Worm (Caenorhabditis elegans): ENCODE data around the gene C08B6.8.

Gene C08B6.8

ce11 chrV:10160954-10161353, 26.5 kb downstream of the C08B6.8 start, which contains the start of gene C51E3.10 (continued):
- TF ChIP-seq hlh-12 (tag; optimal IDR thresholded peaks at IDR 0.05) (no peak), lsl-1 (GFP tag; optimal IDR thresholded peaks at IDR 0.05) (no peak)

ce11 chrV:10166368-10166767, 31.9 kb downstream of the C08B6.8 start, which contains the start of gene C51E3.6:
TSS of gene C51E3.6 (minus strand) at chrV:10166468.
- no peak for TF ChIP-seq lin-40 (tag; optimal IDR thresholded peaks at IDR 0.05)
- no peak for TF ChIP-seq ceh-91 (GFP tag; IDR thresholded peaks at IDR 0.05)
- TF ChIP-seq Y56A3A.18 (GFP tag; IDR thresholded peaks at IDR 0.05): no peak
- TF ChIP-seq egl-18 (GFP tag; IDR thresholded peaks at IDR 0.05): no peak
- TF ChIP-seq snpc-4 (GFP tag; optimal IDR thresholded peaks at IDR 0.05): no peak
- no peak for TF ChIP-seq snpc-4 (tag; optimal IDR thresholded peaks at IDR 0.05)
- no peak for TF ChIP-seq attf-6 (GFP tag; IDR thresholded peaks at IDR 0.05)
- TF ChIP-seq nhr-27 (tag; optimal IDR thresholded peaks at IDR 0.05): no peak
- TF ChIP-seq ztf-3 (GFP tag; optimal IDR thresholded peaks at IDR 0.05): no peak
- TF ChIP-seq him-1 (tag; optimal IDR thresholded peaks at IDR 0.05): no peak
- TF ChIP-seq ceh-58 (GFP tag; IDR thresholded peaks at IDR 0.05): no peak
- no peak for TF ChIP-seq repo-1 (tag; optimal IDR thresholded peaks at IDR 0.05)
- no peak for TF ChIP-seq nhr-90 (tag; optimal IDR thresholded peaks at IDR 0.05)

- TF ChIP-seq lin-35 (GFP tag; optimal IDR thresholded peaks at IDR 0.05) (peak in 1 of 3 experiments; percentile 18), T07F8.4 (tag; optimal IDR thresholded peaks at IDR 0.05) (no peak), lin-40 (tag; optimal IDR thresholded peaks at IDR 0.05) (peak; percentile 5), sea-2 (GFP tag; IDR thresholded peaks at IDR 0.05) (no peak), cebp-1 (GFP tag; IDR thresholded peaks at IDR 0.05) (no peak), cebp-1 (tag; optimal IDR thresholded peaks at IDR 0.05) (peak; percentile 1), F57A8.1 (GFP tag; optimal IDR thresholded peaks at IDR 0.05) (no peak)
Observed at ce11 chrV:10168870-10169269, 34.4 kb downstream of the C08B6.8 start.

- TF ChIP-seq ceh-100 (GFP tag; IDR thresholded peaks at IDR 0.05) (no peak), ztf-28 (GFP tag; IDR thresholded peaks at IDR 0.05) (no peak), ztf-3 (GFP tag; optimal IDR thresholded peaks at IDR 0.05) (no peak)
Observed at ce11 chrV:10173653-10174052, 39.2 kb downstream of the C08B6.8 start, which contains the start of gene egl-3. TSS of gene egl-3 (minus strand) at chrV:10173753.

ce11 chrV:10174632-10175075, 40.2 kb downstream of the C08B6.8 start:
- TF ChIP-seq T26A5.8 (tag; optimal IDR thresholded peaks at IDR 0.05) (no peak), C06A6.2 (GFP tag; conservative IDR thresholded peaks at IDR 0.05) (0 out of 2 replicates have a peak, but pooled peaks have one; percentile 30), cebp-1 (GFP tag; IDR thresholded peaks at IDR 0.05) (no peak), cebp-1 (tag; optimal IDR thresholded peaks at IDR 0.05) (peak; percentile 71), chd-7 (tag; optimal IDR thresholded peaks at IDR 0.05) (peak; percentile 57), lin-40 (tag; optimal IDR thresholded peaks at IDR 0.05) (peak; percentile 63), somi-1 (GFP tag; optimal IDR thresholded peaks at IDR 0.05) (peak; percentile 69), rcor-1 (GFP tag; IDR thresholded peaks at IDR 0.05) (peak; percentile 63; the same call in 1 of the 2 replicates), mcd-1 (GFP tag; IDR thresholded peaks at IDR 0.05) (peak; percentile 61), atf-7 (tag; optimal IDR thresholded peaks at IDR 0.05) (peak; percentile 85), egl-18 (GFP tag; IDR thresholded peaks at IDR 0.05) (0 out of 2 replicates have a peak, but pooled peaks have one; percentile 24), Y79H2A.3 (GFP tag; conservative IDR thresholded peaks at IDR 0.05) (no peak), dox-1 (GFP tag; IDR thresholded peaks at IDR 0.05) (0 out of 2 replicates have a peak, but pooled peaks have one; percentile 51), lin-35 (GFP tag; optimal IDR thresholded peaks at IDR 0.05) (peak in 1 of 3 experiments; percentile 41), pbrm-1 (GFP tag; IDR thresholded peaks at IDR 0.05) (peak; percentile 45; the same call in 1 of the 2 replicates), hmg-20 (GFP tag; IDR thresholded peaks at IDR 0.05) (no peak), B0336.3 (GFP tag; IDR thresholded peaks at IDR 0.05) (0 out of 2 replicates have a peak, but pooled peaks have one; percentile 17), ceh-27 (GFP tag; optimal IDR thresholded peaks at IDR 0.05) (peak; percentile 58), nfyb-1 (GFP tag; IDR thresholded peaks at IDR 0.05) (peak; percentile 85), ZK185.1 (tag; optimal IDR thresholded peaks at IDR 0.05; ENCODE audit: poor library complexity, severe bottlenecking) (peak; percentile 29), aptf-2 (GFP tag; conservative IDR thresholded peaks at IDR 0.05) (no peak), snpc-4 (GFP tag; optimal IDR thresholded peaks at IDR 0.05) (no peak), snpc-4 (tag; optimal IDR thresholded peaks at IDR 0.05) (peak in 1 of 4 experiments; percentile 5), K12H6.12 (tag; optimal IDR thresholded peaks at IDR 0.05) (peak; percentile 83), nhr-90 (tag; optimal IDR thresholded peaks at IDR 0.05) (no peak)

Data from whole organism, young adult.